Worm (Caenorhabditis elegans) whole organism, L2 larva: ENCODE results near the gene T16G12.9.

Source experiments
- ceh-82 ChIP-seq: fragments of 150-350 bp; optimal IDR thresholded peaks from 2 replicates; lab custom pipeline; 2014; ENCODE audit warnings: missing biosample characterization, missing genetic modification characterization
- fos-1 ChIP-seq: fragments of 150-350 bp; optimal IDR thresholded peaks from 2 replicates; lab custom pipeline; 2014; ENCODE audit warnings: missing biosample characterization, missing genetic modification characterization
- mbf-1 ChIP-seq: sonication (generic microtip); optimal IDR thresholded peaks from 2 replicates; lab custom pipeline; 2017; ENCODE audit warnings: missing biosample characterization, missing genetic modification characterization
- skn-1 ChIP-seq: sonication (generic microtip); optimal IDR thresholded peaks from 2 replicates; lab custom pipeline; 2017; ENCODE audit warnings: missing biosample characterization, missing genetic modification characterization
- snpc-4 ChIP-seq: fragments of 150-350 bp; optimal IDR thresholded peaks from 2 replicates; lab custom pipeline; 2014; ENCODE audit warnings: missing biosample characterization, missing genetic modification characterization
- unc-62 ChIP-seq: fragments of 150-350 bp; optimal IDR thresholded peaks from 2 replicates; lab custom pipeline; 2014; ENCODE audit warnings: missing biosample characterization, missing genetic modification reagents, missing genetic modification characterization

- TF ChIP-seq mbf-1 (tag; lab: Kevin White, UChicago) = no peak
- TF ChIP-seq ceh-82 (tag; lab: Kevin White, UChicago) = no peak
- no peak for TF ChIP-seq unc-62 (GFP tag; lab: Kevin White, UChicago)
- no peak for TF ChIP-seq skn-1 (tag; lab: Kevin White, UChicago)
- TF ChIP-seq snpc-4 (tag; lab: Kevin White, UChicago) = no peak
- TF ChIP-seq fos-1 = no peak
These were observed 17.3 kb upstream of the T16G12.9 start for ce11 chrIII:10095377-10095776.
